Worm (Caenorhabditis elegans) whole organism, L2 larva: Measurements from ENCODE around the gene C17G1.2.
A peak's percentile ranks its signal among the peaks of the same experiment; 100 is the strongest.

Experiments
- C34F6.9 ChIP-seq: fragments of 150-350 bp; optimal IDR thresholded peaks from 2 replicates; lab custom pipeline; 2014; ENCODE audit warnings: missing biosample characterization, missing genetic modification characterization
- F13H6.1 ChIP-seq: sonication (generic microtip); optimal IDR thresholded peaks from 2 replicates; lab custom pipeline; 2016; ENCODE audit warnings: missing genetic modification characterization, missing compliant biosample characterization
- R02D3.7 ChIP-seq: fragments of 150-350 bp; optimal IDR thresholded peaks from 2 replicates; lab custom pipeline; 2014; ENCODE audit warnings: missing biosample characterization, missing genetic modification characterization
- Y55F3AM.14 ChIP-seq: fragments of 200-800 bp; sonication (Bioruptor generic); optimal IDR thresholded peaks from 2 replicates; lab custom pipeline; 2018; ENCODE audit warnings: mild to moderate bottlenecking, missing genetic modification characterization, missing compliant biosample characterization
- ZK546.5 ChIP-seq: sonication (generic microtip); optimal IDR thresholded peaks from 2 replicates; lab custom pipeline; 2017; ENCODE audit warnings: missing biosample characterization, missing genetic modification characterization
- alr-1 ChIP-seq: fragments of 150-350 bp; optimal IDR thresholded peaks from 2 replicates; lab custom pipeline; 2014; ENCODE audit warnings: missing biosample characterization, missing genetic modification characterization
- aly-2 ChIP-seq: fragments of 150-350 bp; optimal IDR thresholded peaks from 2 replicates; lab custom pipeline; 2014; ENCODE audit warnings: missing biosample characterization, missing genetic modification characterization
- ama-1 ChIP-seq: fragments of 150-350 bp; optimal IDR thresholded peaks from 2 replicates; lab custom pipeline; 2018; ENCODE audit warnings: inconsistent platforms
- blmp-1 ChIP-seq: sonication (generic microtip); optimal IDR thresholded peaks from 2 replicates; lab custom pipeline; 2017; ENCODE audit warnings: missing genetic modification characterization, mild to moderate bottlenecking, missing compliant biosample characterization, antibody characterized with exemption, moderate library complexity; ENCODE audit not compliant: insufficient read depth
- ceh-16 ChIP-seq: fragments of 150-350 bp; optimal IDR thresholded peaks from 2 replicates; lab custom pipeline; 2014; ENCODE audit warnings: missing biosample characterization, missing genetic modification characterization
- ceh-82 ChIP-seq: fragments of 150-350 bp; optimal IDR thresholded peaks from 2 replicates; lab custom pipeline; 2014; ENCODE audit warnings: missing biosample characterization, missing genetic modification characterization
- crh-2 ChIP-seq: sonication (generic microtip); optimal IDR thresholded peaks from 2 replicates; lab custom pipeline; 2017; ENCODE audit warnings: missing biosample characterization, missing genetic modification characterization
- dmd-4 ChIP-seq: sonication (generic microtip); optimal IDR thresholded peaks from 2 replicates; lab custom pipeline; 2017; ENCODE audit warnings: missing biosample characterization, missing genetic modification characterization
- egl-27 ChIP-seq: sonication (generic microtip); optimal IDR thresholded peaks from 3 replicates; lab custom pipeline; 2017; ENCODE audit warnings: missing biosample characterization, missing genetic modification reagents, missing genetic modification characterization
- elt-1 ChIP-seq: fragments of 150-350 bp; optimal IDR thresholded peaks from 2 replicates; lab custom pipeline; 2014; ENCODE audit warnings: missing biosample characterization, missing genetic modification characterization
- elt-3 ChIP-seq: sonication (generic microtip); optimal IDR thresholded peaks from 2 replicates; lab custom pipeline; 2017; ENCODE audit warnings: missing biosample characterization, missing genetic modification characterization
- fos-1 ChIP-seq: fragments of 150-350 bp; optimal IDR thresholded peaks from 2 replicates; lab custom pipeline; 2014; ENCODE audit warnings: missing biosample characterization, missing genetic modification characterization
- gmeb-1 ChIP-seq: fragments of 150-350 bp; optimal IDR thresholded peaks from 2 replicates; lab custom pipeline; 2014; ENCODE audit warnings: missing biosample characterization, missing genetic modification characterization
- lin-11 ChIP-seq: fragments of 150-350 bp; sonication (generic microtip); optimal IDR thresholded peaks from 2 replicates; lab custom pipeline; 2014; ENCODE audit warnings: missing biosample characterization, missing genetic modification characterization, inconsistent platforms, mixed read lengths
- lin-13 ChIP-seq: fragments of 150-350 bp; optimal IDR thresholded peaks from 2 replicates; lab custom pipeline; 2014; ENCODE audit warnings: missing biosample characterization, missing genetic modification reagents, missing genetic modification characterization
- lin-39 ChIP-seq: fragments of 150-350 bp; optimal IDR thresholded peaks from 2 replicates; lab custom pipeline; 2014; ENCODE audit warnings: missing biosample characterization, missing genetic modification reagents, missing genetic modification characterization
- lsy-2 ChIP-seq, 2 experiments: fragments of 150-350 bp in 1 of 2; sonication (generic microtip) in 1 of 2; optimal IDR thresholded peaks; 2 replicates each; lab custom pipeline; 2014 to 2017; ENCODE audit warnings: missing biosample characterization in 2 of 2, missing genetic modification characterization in 2 of 2
- mab-5 ChIP-seq: fragments of 150-350 bp; optimal IDR thresholded peaks from 2 replicates; lab custom pipeline; 2014; ENCODE audit warnings: missing biosample characterization, missing genetic modification characterization
- mbf-1 ChIP-seq: sonication (generic microtip); optimal IDR thresholded peaks from 2 replicates; lab custom pipeline; 2017; ENCODE audit warnings: missing biosample characterization, missing genetic modification characterization
- mdl-1 ChIP-seq, 2 experiments: fragments of 150-350 bp in 1 of 2; sonication (generic microtip) in 1 of 2; optimal IDR thresholded peaks; 2 replicates each; lab custom pipeline; 2017; ENCODE audit warnings: missing biosample characterization in 2 of 2, missing genetic modification characterization in 2 of 2
- nhr-10 ChIP-seq: sonication (generic microtip); optimal IDR thresholded peaks from 2 replicates; lab custom pipeline; 2017; ENCODE audit warnings: missing biosample characterization, missing genetic modification characterization
- nhr-11 ChIP-seq: fragments of 150-350 bp; optimal IDR thresholded peaks from 2 replicates; lab custom pipeline; 2014; ENCODE audit warnings: missing biosample characterization, missing genetic modification characterization
- nhr-12 ChIP-seq: fragments of 150-350 bp; optimal IDR thresholded peaks from 2 replicates; lab custom pipeline; 2014; ENCODE audit warnings: missing biosample characterization, missing genetic modification characterization
- nhr-129 ChIP-seq: fragments of 150-350 bp; optimal IDR thresholded peaks from 2 replicates; lab custom pipeline; 2014; ENCODE audit warnings: missing biosample characterization, missing genetic modification characterization
- nhr-21 ChIP-seq: fragments of 150-350 bp; optimal IDR thresholded peaks from 2 replicates; lab custom pipeline; 2014; ENCODE audit warnings: missing biosample characterization, missing genetic modification characterization
- nhr-23 ChIP-seq: fragments of 150-350 bp; optimal IDR thresholded peaks from 2 replicates; lab custom pipeline; 2014; ENCODE audit warnings: missing biosample characterization, missing genetic modification reagents, missing genetic modification characterization
- nhr-237 ChIP-seq: fragments of 150-350 bp; optimal IDR thresholded peaks from 2 replicates; lab custom pipeline; 2014; ENCODE audit warnings: missing biosample characterization, missing genetic modification characterization
- nhr-25 ChIP-seq: fragments of 150-350 bp; sonication (generic microtip); optimal IDR thresholded peaks from 3 replicates; lab custom pipeline; 2014; ENCODE audit warnings: missing biosample characterization, missing genetic modification characterization
- nhr-6 ChIP-seq: fragments of 150-350 bp; optimal IDR thresholded peaks from 2 replicates; lab custom pipeline; 2014; ENCODE audit warnings: missing biosample characterization, missing genetic modification characterization
- nhr-77 ChIP-seq: fragments of 150-350 bp; optimal IDR thresholded peaks from 2 replicates; lab custom pipeline; 2014; ENCODE audit warnings: missing biosample characterization, missing genetic modification characterization
- peb-1 ChIP-seq: fragments of 150-350 bp; optimal IDR thresholded peaks from 2 replicates; lab custom pipeline; 2014; ENCODE audit warnings: missing biosample characterization, missing genetic modification characterization
- sem-4 ChIP-seq: fragments of 150-350 bp; optimal IDR thresholded peaks from 2 replicates; lab custom pipeline; 2014; ENCODE audit warnings: missing biosample characterization, missing genetic modification reagents, missing genetic modification characterization
- skn-1 ChIP-seq: sonication (generic microtip); optimal IDR thresholded peaks from 2 replicates; lab custom pipeline; 2017; ENCODE audit warnings: missing biosample characterization, missing genetic modification characterization
- sma-3 ChIP-seq: sonication (generic microtip); optimal IDR thresholded peaks from 2 replicates; lab custom pipeline; 2016; ENCODE audit warnings: missing genetic modification reagents, missing genetic modification characterization, missing compliant biosample characterization
- sma-9 ChIP-seq, 2 experiments: fragments of 150-350 bp in 1 of 2; sonication (generic microtip) in 1 of 2; optimal IDR thresholded peaks; 2 replicates each; lab custom pipeline; 2014 to 2016; ENCODE audit warnings: missing genetic modification characterization in 2 of 2, mild to moderate bottlenecking in 1 of 2, missing biosample characterization in 1 of 2, missing compliant biosample characterization in 1 of 2, missing genetic modification reagents in 1 of 2, moderate library complexity in 1 of 2
- snpc-4 ChIP-seq: fragments of 150-350 bp; optimal IDR thresholded peaks from 2 replicates; lab custom pipeline; 2014; ENCODE audit warnings: missing biosample characterization, missing genetic modification characterization
- unc-39 ChIP-seq: fragments of 150-350 bp; optimal IDR thresholded peaks from 2 replicates; lab custom pipeline; 2014; ENCODE audit warnings: missing biosample characterization, missing genetic modification characterization
- unc-55 ChIP-seq: fragments of 150-350 bp; sonication (generic microtip); optimal IDR thresholded peaks from 3 replicates; lab custom pipeline; 2014; ENCODE audit warnings: missing biosample characterization, missing genetic modification reagents, missing genetic modification characterization
- unc-62 ChIP-seq: fragments of 150-350 bp; optimal IDR thresholded peaks from 2 replicates; lab custom pipeline; 2014; ENCODE audit warnings: missing biosample characterization, missing genetic modification reagents, missing genetic modification characterization
- zag-1 ChIP-seq: fragments of 150-350 bp; optimal IDR thresholded peaks from 2 replicates; lab custom pipeline; 2014; ENCODE audit warnings: missing biosample characterization, missing genetic modification characterization
- ztf-1 ChIP-seq: fragments of 200-800 bp; sonication (Bioruptor generic); conservative IDR thresholded peaks from 2 replicates; pipeline ENCODE4 v1.3.6; 2022; ENCODE audit warnings: missing genetic modification characterization, missing compliant biosample characterization
- ztf-11 ChIP-seq: sonication (generic microtip); optimal IDR thresholded peaks from 2 replicates; lab custom pipeline; 2017; ENCODE audit warnings: missing biosample characterization, missing genetic modification characterization
- ztf-4 ChIP-seq: fragments of 150-350 bp; optimal IDR thresholded peaks from 2 replicates; lab custom pipeline; 2014; ENCODE audit warnings: missing biosample characterization, missing genetic modification characterization

C17G1.2 gene

ce11 chrX:9957449-9957848 is 36.1 kb downstream of the C17G1.2 start:
- TF ChIP-seq egl-27 (tag; lab: Kevin White, UChicago) (no peak), nhr-77 (tag; lab: Kevin White, UChicago) (no peak), crh-2 (no peak), ceh-82 (tag; lab: Kevin White, UChicago) (no peak), R02D3.7 (no peak), alr-1 (tag; lab: Kevin White, UChicago) (no peak), ceh-16 (tag; lab: Kevin White, UChicago) (no peak), ZK546.5 (no peak)

DNA sequence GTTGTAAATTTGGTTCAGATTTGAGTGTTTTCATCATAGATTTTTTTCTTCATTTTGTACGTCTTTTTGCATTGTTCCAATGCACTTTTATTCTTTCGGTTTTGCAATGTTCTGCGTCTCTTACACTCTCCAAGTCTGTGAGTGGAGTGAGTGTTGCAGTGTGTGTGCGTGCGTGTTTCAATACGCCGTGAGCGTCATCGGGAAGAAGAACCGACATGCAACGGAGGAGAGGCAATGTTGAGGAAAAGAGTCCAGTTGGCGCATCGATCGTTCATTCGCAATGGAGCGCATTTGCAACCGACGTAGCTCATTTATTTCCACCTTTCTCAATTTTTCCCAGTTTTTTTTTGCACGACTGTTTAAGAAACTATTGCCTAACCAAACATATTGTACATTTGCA is 37.2 kb downstream of the C17G1.2 start, which contains the start of gene ZC506.1:
ZC506.1 (plus strand) TSS at position 400 of the 400 bp plus-strand sequence.
- TF ChIP-seq nhr-23 (no peak), dmd-4 (no peak), nhr-10 (tag; lab: Kevin White, UChicago) (no peak), elt-1 (tag; lab: Kevin White, UChicago) (no peak), mab-5 (peak; percentile 92), ceh-16 (tag; lab: Kevin White, UChicago) (peak; percentile 93), sma-9 (GFP tag; optimal IDR thresholded peaks at IDR 0.05; lab: Kevin White, UChicago) (peak; percentile 96), sma-9 (tag; optimal IDR thresholded peaks at IDR 0.05; lab: Kevin White, UChicago) (no peak), fos-1 (tag; lab: Kevin White, UChicago) (peak; percentile 96), lsy-2 (tag; optimal IDR thresholded peaks at IDR 0.05; lab: Kevin White, UChicago) (peak; percentile 61 to 92), unc-39 (peak; percentile 2), nhr-237 (tag; lab: Kevin White, UChicago) (peak; percentile 36), nhr-21 (tag; lab: Kevin White, UChicago) (peak; percentile 78), lin-11 (peak; percentile 91), unc-62 (GFP tag; lab: Kevin White, UChicago) (peak; percentile 61), unc-55 (GFP tag; lab: Kevin White, UChicago) (peak; percentile 99), mbf-1 (peak; percentile 12), ama-1 (lab: Kevin White, UChicago) (peak; percentile 55), blmp-1 (tag; lab: Kevin White, UChicago) (peak; percentile 61), egl-27 (tag; lab: Kevin White, UChicago) (peak; percentile 87), aly-2 (no peak), nhr-6 (peak; percentile 89), lin-39 (tag; lab: Kevin White, UChicago) (no peak), lin-13 (GFP tag; lab: Kevin White, UChicago) (peak; percentile 91), sem-4 (tag; lab: Kevin White, UChicago) (peak; percentile 95), nhr-129 (tag; lab: Kevin White, UChicago) (peak; percentile 99), alr-1 (tag; lab: Kevin White, UChicago) (peak; percentile 6), ztf-1 (GFP tag; lab: Robert Waterston, UW) (no peak), ztf-11 (tag; lab: Kevin White, UChicago) (peak; percentile 31), Y55F3AM.14 (GFP tag; lab: Kevin White, UChicago) (peak; percentile 90), crh-2 (peak; percentile 98), peb-1 (peak; percentile 2), sma-3 (peak; percentile 93), ztf-4 (peak; percentile 88), zag-1 (tag; lab: Kevin White, UChicago) (peak; percentile 96), skn-1 (tag; lab: Kevin White, UChicago) (no peak), ceh-82 (tag; lab: Kevin White, UChicago) (peak; percentile 12), ZK546.5 (no peak), C34F6.9 (peak; percentile 98), gmeb-1 (tag; lab: Kevin White, UChicago) (peak; percentile 78), mdl-1 (tag; optimal IDR thresholded peaks at IDR 0.05; lab: Kevin White, UChicago) (peak; percentile 79 to 84), snpc-4 (tag; lab: Kevin White, UChicago) (peak; percentile 75), nhr-77 (tag; lab: Kevin White, UChicago) (peak; percentile 25), nhr-25 (tag; lab: Kevin White, UChicago) (peak; percentile 94), elt-3 (tag; lab: Kevin White, UChicago) (no peak), R02D3.7 (no peak), nhr-11 (tag; lab: Kevin White, UChicago) (peak; percentile 55), nhr-12 (tag; lab: Kevin White, UChicago) (no peak), F13H6.1 (tag; lab: Kevin White, UChicago) (peak; percentile 98)
